Fruit fly (Drosophila melanogaster): ENCODE results near the gene CG12986.

dm6 chrX:17833986-17834385 is 14.5 kb upstream of the CG12986 start:
- TF ChIP-seq brk (GFP tag; optimal IDR thresholded peaks at IDR 0.05) (no peak), br (GFP tag; optimal IDR thresholded peaks at IDR 0.05) (no peak), Dfd (GFP tag; optimal IDR thresholded peaks at IDR 0.05) (no peak), fru (GFP tag; optimal IDR thresholded peaks at IDR 0.05) (no peak), CrebA (GFP tag; optimal IDR thresholded peaks at IDR 0.05; ENCODE audit: borderline replicate concordance) (no peak), Hnf4 (GFP tag; optimal IDR thresholded peaks at IDR 0.05) (no peak), CG9705 (GFP tag; optimal IDR thresholded peaks at IDR 0.05) (no peak), N (GFP tag; optimal IDR thresholded peaks at IDR 0.05) (no peak)

Data from whole organism, wandering third instar larva.